Fruit fly (Drosophila melanogaster): ENCODE measurements around the gene Cf2.

Cf2 gene

DNA sequence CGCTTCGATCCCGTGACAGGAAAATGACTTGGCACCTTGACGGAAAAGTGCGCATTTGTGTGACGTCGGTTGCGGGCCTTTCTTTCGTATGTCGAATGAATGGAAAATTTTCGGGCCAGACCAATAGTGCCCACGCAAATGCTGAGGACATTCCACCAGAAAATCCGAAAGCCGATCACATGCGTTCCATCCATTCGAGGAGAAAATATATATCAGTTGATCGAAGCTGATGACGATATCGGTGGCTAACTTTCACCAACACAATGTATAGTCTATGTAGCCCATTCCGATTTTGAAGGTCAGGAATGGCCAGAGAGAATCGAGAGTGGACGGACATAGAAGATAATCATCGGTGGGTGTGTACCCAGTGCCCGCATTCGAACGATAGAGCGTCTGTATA is 15.3 kb upstream of the Cf2 start:
- TF ChIP-seq h (optimal IDR thresholded peaks at IDR 0.05) = no peak
- no peak for TF ChIP-seq Myc (optimal IDR thresholded peaks at IDR 0.05)
- no peak for TF ChIP-seq ttk (optimal IDR thresholded peaks at IDR 0.05)
- TF ChIP-seq Sin3A (optimal IDR thresholded peaks at IDR 0.05) = no peak
- TF ChIP-seq insv (optimal IDR thresholded peaks at IDR 0.05) = no peak
- no peak for TF ChIP-seq psq (optimal IDR thresholded peaks at IDR 0.05)

DNA sequence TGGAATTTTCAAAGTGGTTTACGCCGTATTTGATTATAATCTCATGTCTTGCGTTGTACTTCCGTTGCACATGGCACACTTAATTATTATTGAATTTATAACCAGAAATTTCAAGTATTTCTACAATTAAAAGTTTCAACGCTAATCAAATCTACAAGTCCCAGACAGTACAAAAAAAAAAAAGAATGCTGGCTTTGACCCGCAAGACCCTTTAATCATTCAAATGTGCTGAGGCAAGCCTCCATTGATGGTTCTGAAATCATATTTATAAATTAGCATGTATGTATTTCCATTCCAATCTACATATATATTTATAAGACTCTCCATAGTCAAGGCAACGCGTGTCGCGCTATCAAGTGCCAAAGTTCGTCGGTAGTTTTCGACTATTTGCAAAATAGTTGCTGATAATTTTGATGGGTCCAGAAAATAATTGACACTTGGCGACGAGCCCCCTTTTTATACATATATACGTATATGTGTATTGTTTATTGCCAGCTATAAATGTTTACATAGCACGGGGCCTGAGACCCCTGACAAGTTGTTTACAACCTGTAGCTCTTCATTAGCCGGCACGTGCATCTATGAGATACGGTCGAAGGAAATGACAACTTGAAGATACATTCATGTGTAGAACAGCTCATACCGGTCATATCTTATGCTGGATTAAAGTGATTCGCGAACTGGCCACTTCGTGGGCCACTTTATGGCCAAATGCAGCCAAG is 13.7 kb upstream of the Cf2 start:
- TF ChIP-seq insv (optimal IDR thresholded peaks at IDR 0.05) (no peak), Myc (optimal IDR thresholded peaks at IDR 0.05) (no peak), psq (optimal IDR thresholded peaks at IDR 0.05) (no peak), ttk (optimal IDR thresholded peaks at IDR 0.05) (no peak), Sin3A (optimal IDR thresholded peaks at IDR 0.05) (no peak), h (optimal IDR thresholded peaks at IDR 0.05) (no peak)

DNA sequence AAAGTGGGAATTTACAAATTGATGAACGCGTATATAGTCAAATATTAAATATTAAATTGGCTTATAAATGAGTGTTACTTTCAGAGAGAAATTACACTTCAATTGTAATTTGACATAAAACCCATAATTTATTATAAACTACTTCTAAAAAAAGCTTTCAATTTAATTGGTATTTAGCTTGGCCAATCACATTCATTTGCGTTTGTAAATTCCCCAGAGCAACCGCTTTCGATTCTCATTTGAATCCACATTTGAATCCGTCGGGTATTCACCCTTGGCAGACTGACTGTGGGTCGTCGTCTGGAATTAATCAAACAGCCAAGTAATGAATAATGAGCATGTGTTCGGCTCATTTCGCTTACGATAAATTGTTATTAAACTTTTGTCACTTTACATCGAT is 13.0 kb upstream of the Cf2 start:
- no peak for TF ChIP-seq h (optimal IDR thresholded peaks at IDR 0.05)
- TF ChIP-seq psq (optimal IDR thresholded peaks at IDR 0.05) = no peak

DNA sequence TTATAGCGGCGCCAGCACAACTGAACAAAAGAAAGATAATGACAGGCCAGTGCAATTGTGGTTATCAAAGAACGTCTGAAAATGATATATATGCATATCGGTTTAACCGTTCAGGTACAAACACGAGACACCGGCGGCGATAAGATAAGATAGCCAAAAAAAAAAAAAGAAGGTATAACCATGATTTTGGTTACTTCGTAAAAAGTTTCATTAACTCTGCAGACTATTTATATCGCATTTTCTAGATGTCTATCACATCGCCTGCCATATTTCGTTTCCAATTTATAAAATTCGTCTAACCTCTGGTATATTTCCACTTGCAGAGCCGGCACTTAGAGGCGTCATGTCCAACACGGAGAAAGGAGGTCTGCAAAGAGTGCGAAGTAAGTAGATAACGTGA is 10.7 kb upstream of the Cf2 start:
- no peak for TF ChIP-seq ttk (optimal IDR thresholded peaks at IDR 0.05)
- TF ChIP-seq insv (optimal IDR thresholded peaks at IDR 0.05) = no peak
- TF ChIP-seq psq (optimal IDR thresholded peaks at IDR 0.05) = no peak
- no peak for TF ChIP-seq Myc (optimal IDR thresholded peaks at IDR 0.05)
- TF ChIP-seq Sin3A (optimal IDR thresholded peaks at IDR 0.05) = no peak
- TF ChIP-seq h (optimal IDR thresholded peaks at IDR 0.05) = no peak

dm6 chr2L:4891914-4892469 is 9.1 kb upstream of the Cf2 start, which contains the start of gene CG3036:
TSS of gene CG3036 (plus strand) at chr2L:4892112.
- no peak for TF ChIP-seq ttk (optimal IDR thresholded peaks at IDR 0.05)
- no peak for TF ChIP-seq h (optimal IDR thresholded peaks at IDR 0.05)
- TF ChIP-seq psq (optimal IDR thresholded peaks at IDR 0.05) = no peak
- no peak for TF ChIP-seq Myc (optimal IDR thresholded peaks at IDR 0.05)
- TF ChIP-seq Sin3A (optimal IDR thresholded peaks at IDR 0.05) = no peak
- no peak for TF ChIP-seq insv (optimal IDR thresholded peaks at IDR 0.05)

DNA sequence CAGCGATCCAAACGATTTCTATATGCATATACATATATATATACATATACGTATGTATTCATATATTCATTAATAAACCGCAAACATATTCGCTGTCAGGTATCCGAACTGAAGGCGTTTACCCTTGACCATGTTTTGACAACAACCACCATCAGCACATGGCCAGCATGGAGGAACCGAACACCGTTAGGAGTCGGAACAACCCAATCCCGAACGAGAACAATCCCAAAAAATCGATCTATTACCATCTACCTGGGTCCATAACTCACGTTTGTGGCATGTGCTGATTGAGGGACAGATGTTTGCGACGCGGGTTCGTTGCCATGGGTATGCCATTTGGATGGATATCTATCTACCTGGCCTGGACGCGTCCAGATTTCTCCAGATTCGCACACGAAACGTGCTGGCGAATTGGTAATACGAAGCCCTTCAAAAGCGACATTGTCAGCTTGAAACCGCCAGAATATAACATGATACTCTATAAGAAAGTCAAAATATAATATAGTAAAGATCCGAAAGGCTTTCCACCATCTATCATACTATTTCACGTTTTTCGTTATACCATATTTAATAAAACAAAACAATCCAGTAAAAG is 6.6 kb upstream of the Cf2 start, which contains the start of gene CG15625:
Gene CG15625 (plus strand): TSS at position 545 of the 595 bp plus-strand sequence.
- TF ChIP-seq h (optimal IDR thresholded peaks at IDR 0.05) = no peak

DNA sequence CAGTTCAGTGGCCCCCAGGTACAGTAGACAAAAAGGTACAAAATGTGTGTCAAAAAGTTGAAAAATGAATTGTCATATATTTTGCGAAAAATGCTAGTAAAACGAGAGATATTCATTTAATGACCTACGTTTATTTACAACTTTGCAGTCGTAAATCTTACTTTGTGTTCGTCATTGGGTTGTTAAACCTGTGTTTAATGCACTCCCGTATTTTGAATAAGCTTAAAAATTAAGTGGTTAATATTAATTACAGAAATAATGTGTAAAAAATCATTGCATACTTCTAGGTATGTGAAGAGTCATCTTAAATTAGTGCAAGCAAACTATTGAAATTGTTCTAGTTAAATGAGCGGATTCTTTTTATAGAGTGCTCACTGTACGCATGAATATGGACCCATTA is 5.6 kb upstream of the Cf2 start:
- no peak for TF ChIP-seq Myc (optimal IDR thresholded peaks at IDR 0.05)
- no peak for TF ChIP-seq h (optimal IDR thresholded peaks at IDR 0.05)
- TF ChIP-seq insv (optimal IDR thresholded peaks at IDR 0.05) = no peak
- TF ChIP-seq ttk (optimal IDR thresholded peaks at IDR 0.05) = no peak
- no peak for TF ChIP-seq Sin3A (optimal IDR thresholded peaks at IDR 0.05)
- no peak for TF ChIP-seq psq (optimal IDR thresholded peaks at IDR 0.05)

DNA sequence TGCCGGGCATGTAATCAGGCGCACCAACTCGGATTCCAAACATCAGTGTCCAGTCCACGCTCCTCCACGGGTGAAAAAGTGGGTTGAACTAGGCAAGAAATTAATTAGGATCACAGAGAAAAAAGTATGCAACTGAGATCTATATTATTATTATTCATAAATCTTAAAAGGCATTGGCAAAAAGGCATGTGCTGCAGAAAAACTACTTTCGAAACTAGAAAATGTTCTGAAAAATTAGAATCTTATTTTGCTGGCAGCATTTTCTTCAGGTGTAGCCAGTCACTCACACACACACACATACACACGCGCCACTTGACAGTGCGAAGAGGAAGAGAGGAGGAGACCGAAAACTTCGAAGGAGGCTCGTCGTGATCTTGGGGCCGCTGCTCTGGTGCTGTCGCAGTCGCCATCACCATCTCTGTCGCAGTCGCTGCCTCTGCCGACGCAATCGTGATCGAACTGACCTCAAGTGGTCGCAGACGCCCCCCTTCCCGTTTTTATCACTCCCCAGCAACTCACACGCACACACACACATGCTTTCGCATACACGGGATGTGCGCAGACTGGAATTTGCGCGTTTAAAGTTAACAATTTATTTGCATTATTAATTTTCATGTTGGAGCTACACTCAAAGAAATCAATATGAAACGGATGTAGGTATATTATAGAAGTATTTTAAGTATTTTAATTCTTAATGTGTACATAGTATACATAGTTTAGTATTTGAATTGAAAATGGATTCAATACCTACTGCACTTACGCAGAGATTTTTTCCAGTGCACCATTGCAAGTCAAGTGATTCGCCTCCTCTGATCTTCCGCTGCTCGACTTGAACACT is 4.7 kb upstream of the Cf2 start:
- TF ChIP-seq Sin3A (optimal IDR thresholded peaks at IDR 0.05) = no peak
- TF ChIP-seq psq (optimal IDR thresholded peaks at IDR 0.05) = no peak
- no peak for TF ChIP-seq Myc (optimal IDR thresholded peaks at IDR 0.05)
- TF ChIP-seq ttk (optimal IDR thresholded peaks at IDR 0.05) = no peak
- no peak for TF ChIP-seq insv (optimal IDR thresholded peaks at IDR 0.05)
- TF ChIP-seq h (optimal IDR thresholded peaks at IDR 0.05) = no peak

DNA sequence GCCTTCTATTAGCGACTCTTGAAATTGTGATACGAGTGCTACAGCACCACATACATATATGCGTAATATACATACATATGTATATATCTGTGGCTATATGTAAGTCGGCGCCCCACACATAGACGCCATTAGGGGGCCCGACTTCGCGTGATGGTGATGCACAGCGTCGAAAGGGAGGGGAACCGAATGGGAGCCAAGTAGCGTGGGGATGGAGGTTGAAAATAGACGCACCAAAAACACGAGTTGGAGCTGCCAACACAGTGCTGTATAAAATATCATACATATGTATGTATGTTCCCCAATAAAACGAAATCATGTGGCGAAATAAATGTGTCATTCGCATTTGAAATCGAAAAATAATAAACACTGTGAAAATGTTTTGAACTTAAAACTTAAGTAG is 3.7 kb upstream of the Cf2 start:
- no peak for TF ChIP-seq Myc (optimal IDR thresholded peaks at IDR 0.05)
- no peak for TF ChIP-seq h (optimal IDR thresholded peaks at IDR 0.05)
- no peak for TF ChIP-seq insv (optimal IDR thresholded peaks at IDR 0.05)
- no peak for TF ChIP-seq psq (optimal IDR thresholded peaks at IDR 0.05)
- TF ChIP-seq ttk (optimal IDR thresholded peaks at IDR 0.05) = no peak
- no peak for TF ChIP-seq Sin3A (optimal IDR thresholded peaks at IDR 0.05)

DNA sequence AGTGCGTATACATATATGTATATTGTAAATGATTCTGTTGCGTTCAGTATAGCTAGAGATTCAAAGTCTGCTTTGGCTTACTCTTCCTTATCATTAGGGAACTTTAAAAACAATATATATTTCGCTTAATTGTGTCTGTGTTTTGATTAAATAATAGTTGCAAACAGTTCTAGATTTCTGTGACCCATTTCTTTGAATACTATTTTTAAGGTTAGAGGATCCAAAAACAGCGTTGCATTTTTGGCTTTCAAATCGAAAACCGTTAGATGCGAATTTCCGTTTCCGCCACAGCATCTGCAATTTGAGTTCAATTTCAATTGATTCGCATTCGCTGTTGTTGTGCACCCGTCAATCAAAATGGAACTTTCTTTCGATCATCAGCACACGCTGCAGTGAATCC is 3.2 kb upstream of the Cf2 start:
- no peak for TF ChIP-seq Sin3A (optimal IDR thresholded peaks at IDR 0.05)
- TF ChIP-seq Myc (optimal IDR thresholded peaks at IDR 0.05) = no peak
- no peak for TF ChIP-seq ttk (optimal IDR thresholded peaks at IDR 0.05)
- no peak for TF ChIP-seq h (optimal IDR thresholded peaks at IDR 0.05)
- TF ChIP-seq insv (optimal IDR thresholded peaks at IDR 0.05) = no peak
- no peak for TF ChIP-seq psq (optimal IDR thresholded peaks at IDR 0.05)

dm6 chr2L:4882131-4883022 is 530 bp downstream of the Cf2 start:
- no peak for TF ChIP-seq Myc (optimal IDR thresholded peaks at IDR 0.05)
- no peak for TF ChIP-seq ttk (optimal IDR thresholded peaks at IDR 0.05)
- no peak for TF ChIP-seq Sin3A (optimal IDR thresholded peaks at IDR 0.05)
- no peak for TF ChIP-seq h (optimal IDR thresholded peaks at IDR 0.05)
- no peak for TF ChIP-seq psq (optimal IDR thresholded peaks at IDR 0.05)
- TF ChIP-seq insv (optimal IDR thresholded peaks at IDR 0.05) = no peak
